Worm (Caenorhabditis elegans) whole organism, L4 larva: Measurements from ENCODE around the gene ZK1240.1.

Experiments
- D1046.2 ChIP-seq: fragments of 200-800 bp; sonication (Bioruptor generic); IDR thresholded peaks from 2 replicates; pipeline ENCODE4 v1.3.6; 2022; ENCODE audit warnings: missing genetic modification characterization, missing compliant biosample characterization
- F37D6.2 ChIP-seq: sonication (generic microtip); optimal IDR thresholded peaks from 2 replicates; lab custom pipeline; 2016; ENCODE audit warnings: mild to moderate bottlenecking, missing genetic modification characterization, missing compliant biosample characterization
- F49E8.2 ChIP-seq: sonication (generic microtip); optimal IDR thresholded peaks from 2 replicates; lab custom pipeline; 2016; ENCODE audit warnings: missing compliant biosample characterization, mild to moderate bottlenecking, missing genetic modification characterization, borderline replicate concordance
- T20F7.1 ChIP-seq: fragments of 200-800 bp; sonication (Bioruptor generic); optimal IDR thresholded peaks from 2 replicates; lab custom pipeline; 2018; ENCODE audit warnings: mild to moderate bottlenecking, missing genetic modification characterization, missing compliant biosample characterization
- T26A8.4 ChIP-seq: fragments of 200-800 bp; sonication (Bioruptor generic); IDR thresholded peaks from 2 replicates; pipeline ENCODE4 v1.3.6; 2022; ENCODE audit warnings: missing genetic modification characterization, missing compliant biosample characterization
- Y48G9A.11 ChIP-seq: fragments of 200-800 bp; sonication (Bioruptor generic); IDR thresholded peaks from 2 replicates; pipeline ENCODE4 v1.3.6; 2022; ENCODE audit warnings: missing genetic modification reagents, missing genetic modification characterization, missing compliant biosample characterization
- Y5F2A.4 ChIP-seq: fragments of 200-800 bp; sonication (Bioruptor generic); optimal IDR thresholded peaks from 2 replicates; lab custom pipeline; 2018; ENCODE audit warnings: mild to moderate bottlenecking, missing genetic modification characterization, missing compliant biosample characterization
- ZK546.5 ChIP-seq, 2 experiments: sonication (generic microtip); optimal IDR thresholded peaks; 2 replicates each; lab custom pipeline; 2017; ENCODE audit warnings: missing biosample characterization in 2 of 2, missing genetic modification characterization in 2 of 2
- aha-1 ChIP-seq: fragments of 150-350 bp; peaks from one replicate; lab custom pipeline; 2014; ENCODE audit warnings: missing biosample characterization, missing genetic modification characterization
- aly-2 ChIP-seq: sonication (generic microtip); optimal IDR thresholded peaks from 2 replicates; lab custom pipeline; 2018; ENCODE audit warnings: missing biosample characterization, missing genetic modification characterization
- ceh-28 ChIP-seq: fragments of 150-350 bp; optimal IDR thresholded peaks from 2 replicates; lab custom pipeline; 2014; ENCODE audit warnings: missing biosample characterization, missing genetic modification reagents, missing genetic modification characterization
- ceh-32 ChIP-seq: sonication (generic microtip); optimal IDR thresholded peaks from 2 replicates; lab custom pipeline; 2016; ENCODE audit warnings: mild to moderate bottlenecking, missing genetic modification characterization, missing compliant biosample characterization; ENCODE audit not compliant: poor library complexity
- ceh-44 ChIP-seq: fragments of 200-800 bp; sonication (Bioruptor generic); IDR thresholded peaks from 2 replicates; pipeline ENCODE4 v1.3.6; 2022; ENCODE audit warnings: missing genetic modification reagents, missing genetic modification characterization, missing compliant biosample characterization
- ceh-82 ChIP-seq: sonication (generic microtip); optimal IDR thresholded peaks from 2 replicates; lab custom pipeline; 2017; ENCODE audit warnings: missing biosample characterization, missing genetic modification characterization
- ces-1 ChIP-seq: fragments of 150-350 bp; sonication (generic microtip); optimal IDR thresholded peaks from 4 replicates; lab custom pipeline; 2014; ENCODE audit warnings: missing biosample characterization, missing genetic modification reagents, missing genetic modification characterization
- ctbp-1 ChIP-seq: fragments of 200-800 bp; sonication (Bioruptor generic); IDR thresholded peaks from 2 replicates; pipeline ENCODE4 v1.3.6; 2022; ENCODE audit warnings: missing genetic modification reagents, missing genetic modification characterization, missing compliant biosample characterization
- daf-16 ChIP-seq, 3 experiments: sonication (generic microtip); optimal IDR thresholded peaks; 2 replicates each; lab custom pipeline; 2016 to 2017; ENCODE audit warnings: missing genetic modification characterization in 3 of 3, missing genetic modification reagents in 3 of 3, mild to moderate bottlenecking in 2 of 3, missing compliant biosample characterization in 2 of 3, missing biosample characterization in 1 of 3, moderate library complexity in 1 of 3
- daf-8 ChIP-seq: fragments of 200-800 bp; sonication (Bioruptor generic); IDR thresholded peaks from 2 replicates; pipeline ENCODE4 v1.3.6; 2022; ENCODE audit warnings: missing genetic modification characterization, missing compliant biosample characterization
- dmd-6 ChIP-seq: fragments of 200-800 bp; sonication (Bioruptor generic); IDR thresholded peaks from 2 replicates; pipeline ENCODE4 v1.3.6; 2022; ENCODE audit warnings: missing genetic modification reagents, missing genetic modification characterization, missing compliant biosample characterization
- dmd-9 ChIP-seq: fragments of 200-800 bp; sonication (Bioruptor generic); IDR thresholded peaks from 2 replicates; pipeline ENCODE4 v1.3.6; 2022; ENCODE audit warnings: missing genetic modification reagents, missing genetic modification characterization, missing compliant biosample characterization
- duxl-1 ChIP-seq: sonication (generic microtip); optimal IDR thresholded peaks from 2 replicates; lab custom pipeline; 2016; ENCODE audit warnings: mild to moderate bottlenecking, missing genetic modification characterization, moderate library complexity, missing compliant biosample characterization; ENCODE audit not compliant: poor library complexity
- egl-43 ChIP-seq: fragments of 200-800 bp; sonication (Bioruptor generic); IDR thresholded peaks from 2 replicates; pipeline ENCODE4 v1.3.6; 2022; ENCODE audit warnings: missing genetic modification reagents, missing genetic modification characterization, missing compliant biosample characterization
- fos-1 ChIP-seq: fragments of 150-350 bp; optimal IDR thresholded peaks from 2 replicates; lab custom pipeline; 2014; ENCODE audit warnings: missing biosample characterization, missing genetic modification characterization
- gei-8 ChIP-seq: fragments of 200-800 bp; sonication (Bioruptor generic); optimal IDR thresholded peaks from 2 replicates; lab custom pipeline; 2018; ENCODE audit warnings: mild to moderate bottlenecking, missing genetic modification characterization, missing compliant biosample characterization
- hif-1 ChIP-seq, 2 experiments: sonication (generic microtip); optimal IDR thresholded peaks; 2 replicates each; lab custom pipeline; 2016 to 2017; ENCODE audit warnings: missing compliant biosample characterization in 2 of 2, missing genetic modification characterization in 2 of 2, missing genetic modification reagents in 2 of 2, missing genotype in 2 of 2, mild to moderate bottlenecking in 1 of 2
- hlh-30 ChIP-seq: sonication (generic microtip); optimal IDR thresholded peaks from 2 replicates; lab custom pipeline; 2017; ENCODE audit warnings: antibody characterized with exemption, mild to moderate bottlenecking, missing genetic modification characterization, missing compliant biosample characterization; ENCODE audit not compliant: insufficient read depth
- lim-7 ChIP-seq: fragments of 200-800 bp; sonication (Bioruptor generic); IDR thresholded peaks from 2 replicates; pipeline ENCODE4 v1.3.6; 2022; ENCODE audit warnings: missing genetic modification characterization, missing compliant biosample characterization
- lin-13 ChIP-seq: fragments of 150-350 bp; optimal IDR thresholded peaks from 2 replicates; lab custom pipeline; 2014; ENCODE audit warnings: missing biosample characterization, missing genetic modification reagents, missing genetic modification characterization
- lin-29 ChIP-seq: fragments of 200-800 bp; sonication (Bioruptor generic); IDR thresholded peaks from 2 replicates; pipeline ENCODE4 v1.3.6; 2022; ENCODE audit warnings: missing genetic modification reagents, missing genetic modification characterization, missing compliant biosample characterization
- lin-39 ChIP-seq: fragments of 150-350 bp; optimal IDR thresholded peaks from 2 replicates; lab custom pipeline; 2014; ENCODE audit warnings: missing biosample characterization, missing genetic modification reagents, missing genetic modification characterization
- madf-5 ChIP-seq, 2 experiments: fragments of 200-800 bp; sonication (Bioruptor generic); IDR thresholded peaks; 2 replicates each; pipeline ENCODE4 v1.3.6; 2022; ENCODE audit warnings: missing compliant biosample characterization in 2 of 2, missing genetic modification characterization in 2 of 2
- madf-9 ChIP-seq: fragments of 200-800 bp; sonication (Bioruptor generic); conservative IDR thresholded peaks from 2 replicates; pipeline ENCODE4 v1.3.6; 2022; ENCODE audit warnings: missing genetic modification reagents, missing genetic modification characterization, missing compliant biosample characterization
- mdt-29 ChIP-seq: fragments of 200-800 bp; sonication (Bioruptor generic); IDR thresholded peaks from 2 replicates; pipeline ENCODE4 v1.3.6; 2022; ENCODE audit warnings: missing genetic modification reagents, missing genetic modification characterization, missing compliant biosample characterization
- mxl-3 ChIP-seq: fragments of 200-800 bp; sonication (Bioruptor generic); optimal IDR thresholded peaks from 2 replicates; lab custom pipeline; 2018; ENCODE audit warnings: mild to moderate bottlenecking, missing genetic modification characterization, missing compliant biosample characterization
- nhr-10 ChIP-seq: fragments of 150-350 bp; optimal IDR thresholded peaks from 2 replicates; lab custom pipeline; 2014; ENCODE audit warnings: missing biosample characterization, missing genetic modification characterization
- nhr-111 ChIP-seq: fragments of 200-800 bp; sonication (Bioruptor generic); optimal IDR thresholded peaks from 2 replicates; lab custom pipeline; 2018; ENCODE audit warnings: mild to moderate bottlenecking, missing genetic modification characterization, missing compliant biosample characterization
- nhr-48 ChIP-seq: sonication (generic microtip); optimal IDR thresholded peaks from 2 replicates; lab custom pipeline; 2016; ENCODE audit warnings: mild to moderate bottlenecking, missing genetic modification characterization, missing compliant biosample characterization
- php-3 ChIP-seq: fragments of 200-800 bp; sonication (Bioruptor generic); IDR thresholded peaks from 2 replicates; pipeline ENCODE4 v1.3.6; 2022; ENCODE audit warnings: missing genetic modification reagents, missing genetic modification characterization, missing compliant biosample characterization
- pqm-1 ChIP-seq: sonication (generic microtip); optimal IDR thresholded peaks from 2 replicates; lab custom pipeline; 2017; ENCODE audit warnings: missing biosample characterization, missing genetic modification characterization
- saeg-2 ChIP-seq: fragments of 200-800 bp; sonication (Bioruptor generic); IDR thresholded peaks from 2 replicates; pipeline ENCODE4 v1.3.6; 2022; ENCODE audit warnings: missing genetic modification reagents, missing genetic modification characterization, missing compliant biosample characterization
- spr-1 ChIP-seq: sonication (generic microtip); optimal IDR thresholded peaks from 2 replicates; lab custom pipeline; 2016; ENCODE audit warnings: mild to moderate bottlenecking, missing genetic modification characterization, missing compliant biosample characterization
- tag-97 ChIP-seq: fragments of 200-800 bp; sonication (Bioruptor generic); IDR thresholded peaks from 2 replicates; pipeline ENCODE4 v1.3.6; 2022; ENCODE audit warnings: missing genetic modification characterization, missing compliant biosample characterization
- tra-1 ChIP-seq: fragments of 200-800 bp; sonication (Bioruptor generic); IDR thresholded peaks from 2 replicates; pipeline ENCODE4 v1.3.6; 2022; ENCODE audit warnings: missing genetic modification reagents, missing genetic modification characterization, missing compliant biosample characterization
- unc-39 ChIP-seq: sonication (generic microtip); optimal IDR thresholded peaks from 2 replicates; lab custom pipeline; 2017; ENCODE audit warnings: missing biosample characterization, missing genetic modification characterization
- vab-7 ChIP-seq: fragments of 200-800 bp; sonication (Bioruptor generic); IDR thresholded peaks from 2 replicates; pipeline ENCODE4 v1.3.6; 2022; ENCODE audit warnings: missing genetic modification reagents, missing genetic modification characterization, missing compliant biosample characterization
- zfp-2 ChIP-seq: sonication (generic microtip); optimal IDR thresholded peaks from 2 replicates; lab custom pipeline; 2016; ENCODE audit warnings: mild to moderate bottlenecking, missing genetic modification characterization, missing compliant biosample characterization
- zfp-3 ChIP-seq: fragments of 200-800 bp; sonication (Bioruptor generic); conservative IDR thresholded peaks from 2 replicates; pipeline ENCODE4 v1.3.6; 2022; ENCODE audit warnings: missing genetic modification reagents, missing genetic modification characterization, missing compliant biosample characterization
- zip-11 ChIP-seq: fragments of 200-800 bp; sonication (Bioruptor generic); IDR thresholded peaks from 2 replicates; pipeline ENCODE4 v1.3.6; 2022; ENCODE audit warnings: missing genetic modification characterization, missing compliant biosample characterization
- ztf-7 ChIP-seq: fragments of 150-350 bp; optimal IDR thresholded peaks from 2 replicates; lab custom pipeline; 2014; ENCODE audit warnings: missing biosample characterization, missing genetic modification characterization

The ZK1240.1 gene

ce11 chrII:2306741-2307140 lies 22.5 kb upstream of the ZK1240.1 start, which contains the start of gene B0281.3:
TSS of gene B0281.3 (plus strand) at chrII:2307041.
- TF ChIP-seq lin-29 (GFP tag; lab: Robert Waterston, UW) (no peak), aly-2 (tag; lab: Kevin White, UChicago) (no peak), T20F7.1 (no peak), ztf-7 (tag; lab: Kevin White, UChicago) (no peak), zfp-3 (no peak), php-3 (GFP tag; lab: Robert Waterston, UW) (no peak), duxl-1 (no peak), mdt-29 (GFP tag; lab: Robert Waterston, UW) (no peak), nhr-111 (GFP tag; lab: Kevin White, UChicago) (no peak), aha-1 (tag; lab: Kevin White, UChicago) (no peak), tag-97 (GFP tag; lab: Robert Waterston, UW) (no peak), nhr-10 (tag; lab: Kevin White, UChicago) (no peak)
- TF ChIP-seq, all 104 proteins: peak for 0

- TF ChIP-seq ZK546.5 (tag; optimal IDR thresholded peaks at IDR 0.05; lab: Kevin White, UChicago), result no peak
- no peak for TF ChIP-seq saeg-2
- no peak for TF ChIP-seq fos-1
- no peak for TF ChIP-seq egl-43 (GFP tag; lab: Robert Waterston, UW)
- TF ChIP-seq T26A8.4 (GFP tag; lab: Robert Waterston, UW), result no peak
- TF ChIP-seq ceh-32 (tag; lab: Kevin White, UChicago), result no peak
- TF ChIP-seq madf-9 (GFP tag; lab: Robert Waterston, UW), result no peak
- TF ChIP-seq ces-1 (GFP tag; lab: Kevin White, UChicago), result no peak
- no peak for TF ChIP-seq dmd-6 (GFP tag; lab: Robert Waterston, UW)
- no peak for TF ChIP-seq Y48G9A.11
- no peak for TF ChIP-seq zip-11
- no peak for TF ChIP-seq lin-13 (GFP tag; lab: Kevin White, UChicago)
- TF ChIP-seq zfp-2 (tag; lab: Kevin White, UChicago), result no peak
- TF ChIP-seq spr-1 (tag; lab: Kevin White, UChicago), result no peak
- no peak for TF ChIP-seq dmd-9 (GFP tag; lab: Robert Waterston, UW)
- no peak for TF ChIP-seq ctbp-1 (GFP tag; lab: Robert Waterston, UW)
- TF ChIP-seq unc-39 (tag; lab: Kevin White, UChicago), result no peak
- TF ChIP-seq vab-7, result no peak
- TF ChIP-seq, all 104 proteins: peak for 0
These were observed 16.4 kb upstream of the ZK1240.1 start, which contains the start of the genes trim-21 and B0281.1 for ce11 chrII:2312747-2313146. TSS of gene trim-21 (minus strand) at chrII:2312847. TSS of gene B0281.1 (plus strand) at chrII:2313067.

ce11 chrII:2317883-2318357 lies 11.3 kb upstream of the ZK1240.1 start, which contains the start of the genes ZK1240.5 and ZK1240.9:
TSS of gene ZK1240.5 (minus strand) at chrII:2317933.
TSS of gene ZK1240.9 (plus strand) at chrII:2318189.
- TF ChIP-seq nhr-48 (no peak), aha-1 (tag; lab: Kevin White, UChicago) (peak; percentile 22), ceh-28 (tag; lab: Kevin White, UChicago) (no peak), madf-5 (GFP tag; IDR thresholded peaks at IDR 0.05; lab: Robert Waterston, UW) (no peak), tra-1 (GFP tag; lab: Robert Waterston, UW) (no peak), mxl-3 (GFP tag; lab: Kevin White, UChicago) (no peak), F49E8.2 (tag; lab: Kevin White, UChicago) (no peak), ces-1 (GFP tag; lab: Kevin White, UChicago) (no peak), D1046.2 (GFP tag; lab: Robert Waterston, UW) (no peak), Y5F2A.4 (GFP tag; lab: Kevin White, UChicago) (no peak), T20F7.1 (no peak), ceh-44 (GFP tag; lab: Robert Waterston, UW) (no peak), ceh-82 (tag; lab: Kevin White, UChicago) (no peak), hlh-30 (tag; lab: Kevin White, UChicago) (no peak), lim-7 (GFP tag; lab: Robert Waterston, UW) (no peak), gei-8 (GFP tag; lab: Kevin White, UChicago) (no peak), zfp-2 (tag; lab: Kevin White, UChicago) (no peak), hif-1 (tag; optimal IDR thresholded peaks at IDR 0.05; lab: Kevin White, UChicago) (no peak), lin-39 (tag; lab: Kevin White, UChicago) (no peak), daf-8 (GFP tag; lab: Robert Waterston, UW) (no peak), pqm-1 (tag; lab: Kevin White, UChicago) (peak; percentile 76), daf-16 (GFP tag; optimal IDR thresholded peaks at IDR 0.05; lab: Kevin White, UChicago) (no peak), daf-16 (tag; optimal IDR thresholded peaks at IDR 0.05; lab: Kevin White, UChicago) (no peak), F37D6.2 (tag; lab: Kevin White, UChicago) (no peak)
